Worm (Caenorhabditis elegans): ENCODE results near the gene Y44A6D.5.

DNA sequence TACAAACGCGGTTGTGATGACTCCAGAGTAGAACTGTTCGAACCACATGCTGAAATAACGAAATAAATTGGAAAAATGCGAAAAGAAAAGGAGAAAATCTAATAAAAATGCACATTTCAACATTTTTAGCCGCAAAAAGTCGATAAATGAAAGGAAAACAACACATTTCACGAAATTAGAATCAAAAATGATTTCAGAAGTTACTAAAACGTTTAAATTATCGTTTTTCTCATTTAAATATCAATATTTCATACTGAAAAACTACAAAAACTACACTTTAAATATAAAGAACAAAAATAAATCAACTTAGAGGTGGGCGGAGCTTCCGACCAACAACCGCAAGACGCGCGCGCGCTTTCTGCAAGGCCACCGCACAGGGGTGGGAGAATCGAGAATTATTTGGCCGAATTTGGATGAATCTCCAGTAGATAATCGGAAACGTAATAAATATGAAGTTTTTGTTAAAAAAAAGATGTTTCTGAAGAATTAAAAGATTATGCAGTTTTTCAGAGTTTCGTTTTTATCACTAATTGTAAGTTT lies 49.1 kb upstream of the Y44A6D.5 start, which contains the start of gene ndua-1:
- TF ChIP-seq mdl-1 (tag; optimal IDR thresholded peaks at IDR 0.05) (no peak), lsy-2 (tag; optimal IDR thresholded peaks at IDR 0.05) (no peak), hlh-30 (tag; optimal IDR thresholded peaks at IDR 0.05; ENCODE audit: insufficient read depth) (no peak)

All from whole organism, L4 larva.